Worm (Caenorhabditis elegans) whole organism, L3 larva: ENCODE measurements around the gene ZK899.6.

ENCODE experiments used
- R02D3.7 ChIP-seq: fragments of 150-350 bp; optimal IDR thresholded peaks from 2 replicates; lab custom pipeline; 2014; ENCODE audit warnings: missing biosample characterization, missing genetic modification characterization
- ZK546.5 ChIP-seq: sonication (generic microtip); optimal IDR thresholded peaks from 2 replicates; lab custom pipeline; 2017; ENCODE audit warnings: missing biosample characterization, missing genetic modification characterization
- fkh-10 ChIP-seq: sonication (generic microtip); optimal IDR thresholded peaks from 2 replicates; lab custom pipeline; 2017; ENCODE audit warnings: missing biosample characterization, missing genetic modification reagents, missing genetic modification characterization
- hmg-11 ChIP-seq: sonication (generic microtip); optimal IDR thresholded peaks from 2 replicates; lab custom pipeline; 2016; ENCODE audit warnings: missing genetic modification characterization, missing compliant biosample characterization
- lin-15B ChIP-seq: fragments of 150-350 bp; optimal IDR thresholded peaks from 2 replicates; lab custom pipeline; 2014; ENCODE audit warnings: missing biosample characterization, missing genetic modification characterization
- nfya-1 ChIP-seq: sonication (generic microtip); optimal IDR thresholded peaks from 2 replicates; lab custom pipeline; 2017; ENCODE audit warnings: missing genetic modification characterization, mild to moderate bottlenecking, missing compliant biosample characterization, antibody characterized with exemption, moderate library complexity; ENCODE audit not compliant: insufficient read depth
- nhr-25 ChIP-seq: sonication (generic microtip); optimal IDR thresholded peaks from 2 replicates; lab custom pipeline; 2017; ENCODE audit warnings: missing biosample characterization, missing genetic modification characterization
- nhr-76 ChIP-seq: fragments of 150-350 bp; sonication (generic microtip); optimal IDR thresholded peaks from 5 replicates; lab custom pipeline; 2014; ENCODE audit warnings: missing biosample characterization, missing genetic modification characterization
- nhr-77 ChIP-seq: fragments of 150-350 bp; optimal IDR thresholded peaks from 2 replicates; lab custom pipeline; 2014; ENCODE audit warnings: missing biosample characterization, missing genetic modification characterization
- pha-4 ChIP-seq: fragments of 150-350 bp; optimal IDR thresholded peaks from 2 replicates; lab custom pipeline; 2014; ENCODE audit warnings: missing biosample characterization, missing genetic modification reagents, missing genetic modification characterization
- pqm-1 ChIP-seq: fragments of 150-350 bp; optimal IDR thresholded peaks from 2 replicates; lab custom pipeline; 2017; ENCODE audit warnings: missing biosample characterization, missing genetic modification characterization, inconsistent platforms

- no peak for TF ChIP-seq nhr-77
- TF ChIP-seq nhr-76 (tag; lab: Kevin White, UChicago): no peak
- TF ChIP-seq pqm-1 (tag; lab: Kevin White, UChicago): peak; percentile 84
- TF ChIP-seq hmg-11 (tag; lab: Kevin White, UChicago): no peak
- TF ChIP-seq fkh-10: no peak
- TF ChIP-seq ZK546.5 (tag; lab: Kevin White, UChicago): no peak
- peak; percentile 31 for TF ChIP-seq lin-15B (tag; lab: Kevin White, UChicago)
- peak; percentile 26 for TF ChIP-seq nfya-1 (tag; lab: Kevin White, UChicago)
- TF ChIP-seq pha-4 (tag; lab: Kevin White, UChicago): peak; percentile 71
- TF ChIP-seq nhr-25 (tag; lab: Kevin White, UChicago): no peak
- TF ChIP-seq R02D3.7 (tag; lab: Kevin White, UChicago): no peak
Measured at ce11 chrX:9431002-9431482, 32.1 kb upstream of the ZK899.6 start, which contains the start of gene B0272.3.
